Worm (Caenorhabditis elegans) whole organism, late embryonic: Measurements from ENCODE around the gene ncl-1.

Experiments
- C08G9.2 ChIP-seq: sonication (generic microtip); optimal IDR thresholded peaks from 2 replicates; lab custom pipeline; 2016; ENCODE audit warnings: mild to moderate bottlenecking, missing genetic modification characterization, moderate library complexity, missing compliant biosample characterization
- F13H6.1 ChIP-seq: sonication (generic microtip); optimal IDR thresholded peaks from 2 replicates; lab custom pipeline; 2016; ENCODE audit warnings: missing genetic modification characterization, missing compliant biosample characterization
- K02D7.2 ChIP-seq: sonication (generic microtip); optimal IDR thresholded peaks from 2 replicates; lab custom pipeline; 2017; ENCODE audit warnings: mild to moderate bottlenecking, missing genetic modification characterization, missing compliant biosample characterization
- T23F11.4 ChIP-seq: fragments of 200-800 bp; sonication (Bioruptor generic); optimal IDR thresholded peaks from 2 replicates; lab custom pipeline; 2018; ENCODE audit warnings: mild to moderate bottlenecking, missing genetic modification characterization, missing compliant biosample characterization
- ahr-1 ChIP-seq: sonication (generic microtip); optimal IDR thresholded peaks from 2 replicates; lab custom pipeline; 2016; ENCODE audit warnings: missing genetic modification characterization, missing compliant biosample characterization
- ceh-14 ChIP-seq: sonication (generic microtip); optimal IDR thresholded peaks from 2 replicates; lab custom pipeline; 2016; ENCODE audit warnings: missing genotype, missing genetic modification characterization, missing compliant biosample characterization
- ceh-18 ChIP-seq: sonication (generic microtip); optimal IDR thresholded peaks from 2 replicates; lab custom pipeline; 2016; ENCODE audit warnings: missing genetic modification characterization, missing compliant biosample characterization
- ceh-19 ChIP-seq: fragments of 200-800 bp; sonication (Bioruptor generic); optimal IDR thresholded peaks from 2 replicates; lab custom pipeline; 2018; ENCODE audit warnings: mild to moderate bottlenecking, missing genetic modification characterization, missing compliant biosample characterization
- ceh-2 ChIP-seq: sonication (generic microtip); optimal IDR thresholded peaks from 2 replicates; lab custom pipeline; 2016; ENCODE audit warnings: missing genotype, missing genetic modification characterization, missing compliant biosample characterization
- ceh-30 ChIP-seq: fragments of 150-350 bp; optimal IDR thresholded peaks from 2 replicates; lab custom pipeline; 2014; ENCODE audit warnings: missing biosample characterization, missing genetic modification characterization
- ceh-31 ChIP-seq: sonication (generic microtip); optimal IDR thresholded peaks from 2 replicates; lab custom pipeline; 2016; ENCODE audit warnings: missing genetic modification characterization, missing compliant biosample characterization
- ceh-34 ChIP-seq: sonication (generic microtip); optimal IDR thresholded peaks from 2 replicates; lab custom pipeline; 2016; ENCODE audit warnings: mild to moderate bottlenecking, missing genetic modification characterization, missing compliant biosample characterization
- ceh-45 ChIP-seq: fragments of 200-800 bp; sonication (Bioruptor generic); IDR thresholded peaks from 2 replicates; pipeline ENCODE4 v1.3.6; 2022; ENCODE audit warnings: missing genetic modification reagents, missing genetic modification characterization, missing compliant biosample characterization
- ceh-48 ChIP-seq: sonication (generic microtip); optimal IDR thresholded peaks from 2 replicates; lab custom pipeline; 2016; ENCODE audit warnings: missing genetic modification characterization, inconsistent platforms, missing compliant biosample characterization
- ceh-6 ChIP-seq: fragments of 200-800 bp; sonication (Bioruptor generic); optimal IDR thresholded peaks from 2 replicates; lab custom pipeline; 2018; ENCODE audit warnings: mild to moderate bottlenecking, missing genetic modification characterization, missing compliant biosample characterization
- ceh-9 ChIP-seq: sonication (generic microtip); optimal IDR thresholded peaks from 2 replicates; lab custom pipeline; 2016; ENCODE audit warnings: mild to moderate bottlenecking, missing genetic modification characterization, inconsistent platforms, missing compliant biosample characterization
- che-1 ChIP-seq: sonication (generic microtip); optimal IDR thresholded peaks from 2 replicates; lab custom pipeline; 2016; ENCODE audit warnings: mild to moderate bottlenecking, missing genetic modification characterization, missing compliant biosample characterization
- dve-1 ChIP-seq: sonication (generic microtip); optimal IDR thresholded peaks from 2 replicates; lab custom pipeline; 2017; ENCODE audit warnings: antibody characterized with exemption, mild to moderate bottlenecking, missing genetic modification characterization, missing compliant biosample characterization
- elt-2 ChIP-seq: sonication (generic microtip); optimal IDR thresholded peaks from 2 replicates; lab custom pipeline; 2016; ENCODE audit warnings: missing genetic modification reagents, missing genetic modification characterization, missing compliant biosample characterization
- elt-4 ChIP-seq: sonication (generic microtip); optimal IDR thresholded peaks from 2 replicates; lab custom pipeline; 2016; ENCODE audit warnings: missing genetic modification characterization, missing compliant biosample characterization
- fax-1 ChIP-seq: sonication (generic microtip); optimal IDR thresholded peaks from 2 replicates; lab custom pipeline; 2016; ENCODE audit warnings: missing genotype, missing genetic modification characterization, missing compliant biosample characterization
- fkh-10 ChIP-seq: fragments of 150-350 bp; optimal IDR thresholded peaks from 2 replicates; lab custom pipeline; 2014; ENCODE audit warnings: missing biosample characterization, missing genetic modification reagents, missing genetic modification characterization
- fkh-6 ChIP-seq: sonication (generic microtip); optimal IDR thresholded peaks from 2 replicates; lab custom pipeline; 2016; ENCODE audit warnings: missing genetic modification characterization, missing compliant biosample characterization
- gmeb-2 ChIP-seq: sonication (generic microtip); optimal IDR thresholded peaks from 2 replicates; lab custom pipeline; 2016; ENCODE audit warnings: missing genetic modification characterization, inconsistent platforms, missing compliant biosample characterization
- hlh-13 ChIP-seq: fragments of 200-800 bp; sonication (Bioruptor generic); optimal IDR thresholded peaks from 2 replicates; lab custom pipeline; 2018; ENCODE audit warnings: mild to moderate bottlenecking, missing genetic modification characterization, missing compliant biosample characterization
- hlh-6 ChIP-seq: sonication (generic microtip); optimal IDR thresholded peaks from 2 replicates; lab custom pipeline; 2016; ENCODE audit warnings: missing genotype, missing genetic modification characterization, missing compliant biosample characterization
- lim-6 ChIP-seq: sonication (generic microtip); optimal IDR thresholded peaks from 2 replicates; lab custom pipeline; 2016; ENCODE audit warnings: missing genetic modification characterization, missing compliant biosample characterization
- madf-2 ChIP-seq: sonication (generic microtip); optimal IDR thresholded peaks from 2 replicates; lab custom pipeline; 2017; ENCODE audit warnings: missing genetic modification characterization, missing compliant biosample characterization
- nfya-1 ChIP-seq: sonication (generic microtip); optimal IDR thresholded peaks from 2 replicates; lab custom pipeline; 2017; ENCODE audit warnings: missing genetic modification characterization, mild to moderate bottlenecking, missing compliant biosample characterization, antibody characterized with exemption, moderate library complexity
- nhr-11 ChIP-seq: fragments of 150-350 bp; optimal IDR thresholded peaks from 2 replicates; lab custom pipeline; 2014; ENCODE audit warnings: missing biosample characterization, missing genetic modification characterization
- nhr-232 ChIP-seq: sonication (generic microtip); optimal IDR thresholded peaks from 2 replicates; lab custom pipeline; 2016; ENCODE audit warnings: missing genetic modification characterization, missing compliant biosample characterization
- npax-4 ChIP-seq: sonication (generic microtip); optimal IDR thresholded peaks from 2 replicates; lab custom pipeline; 2016; ENCODE audit warnings: missing genetic modification characterization, missing compliant biosample characterization
- pax-1 ChIP-seq: fragments of 150-350 bp; optimal IDR thresholded peaks from 2 replicates; lab custom pipeline; 2014; ENCODE audit warnings: missing biosample characterization, missing genetic modification characterization
- pha-2 ChIP-seq: sonication (generic microtip); optimal IDR thresholded peaks from 2 replicates; lab custom pipeline; 2017; ENCODE audit warnings: mild to moderate bottlenecking, missing genetic modification characterization, missing compliant biosample characterization
- pros-1 ChIP-seq: fragments of 150-350 bp; optimal IDR thresholded peaks from 2 replicates; lab custom pipeline; 2014; ENCODE audit warnings: missing biosample characterization, missing genetic modification reagents, missing genetic modification characterization
- ref-2 ChIP-seq: sonication (generic microtip); optimal IDR thresholded peaks from 2 replicates; lab custom pipeline; 2016; ENCODE audit warnings: missing genetic modification characterization, missing compliant biosample characterization
- rnt-1 ChIP-seq: sonication (generic microtip); optimal IDR thresholded peaks from 2 replicates; lab custom pipeline; 2016; ENCODE audit warnings: missing genetic modification characterization, missing compliant biosample characterization
- sdc-2 ChIP-seq: sonication (generic microtip); optimal IDR thresholded peaks from 2 replicates; lab custom pipeline; 2016; ENCODE audit warnings: missing genotype, missing genetic modification characterization, missing compliant biosample characterization
- sox-2 ChIP-seq: fragments of 200-800 bp; sonication (Bioruptor generic); IDR thresholded peaks from 2 replicates; pipeline ENCODE4 v1.3.6; 2022; ENCODE audit warnings: missing genetic modification reagents, missing genetic modification characterization, missing compliant biosample characterization
- sox-4 ChIP-seq: sonication (generic microtip); optimal IDR thresholded peaks from 2 replicates; lab custom pipeline; 2017; ENCODE audit warnings: mild to moderate bottlenecking, missing genetic modification characterization, inconsistent platforms, missing compliant biosample characterization
- syd-9 ChIP-seq: sonication (generic microtip); optimal IDR thresholded peaks from 2 replicates; lab custom pipeline; 2016; ENCODE audit warnings: mild to moderate bottlenecking, missing genetic modification characterization, moderate library complexity, missing compliant biosample characterization
- tbx-2 ChIP-seq: sonication (generic microtip); optimal IDR thresholded peaks from 2 replicates; lab custom pipeline; 2016; ENCODE audit warnings: missing genetic modification characterization, missing compliant biosample characterization
- ttx-3 ChIP-seq: sonication (generic microtip); optimal IDR thresholded peaks from 2 replicates; lab custom pipeline; 2016; ENCODE audit warnings: missing genetic modification reagents, missing genetic modification characterization, missing compliant biosample characterization
- unc-42 ChIP-seq: sonication (generic microtip); optimal IDR thresholded peaks from 2 replicates; lab custom pipeline; 2016; ENCODE audit warnings: missing genotype, missing genetic modification characterization, missing compliant biosample characterization
- unc-55 ChIP-seq: sonication (generic microtip); optimal IDR thresholded peaks from 2 replicates; lab custom pipeline; 2017; ENCODE audit warnings: missing biosample characterization, missing genetic modification reagents, missing genetic modification characterization
- ztf-16 ChIP-seq: sonication (generic microtip); optimal IDR thresholded peaks from 2 replicates; lab custom pipeline; 2017; ENCODE audit warnings: missing genetic modification characterization, missing compliant biosample characterization

ncl-1 gene

DNA sequence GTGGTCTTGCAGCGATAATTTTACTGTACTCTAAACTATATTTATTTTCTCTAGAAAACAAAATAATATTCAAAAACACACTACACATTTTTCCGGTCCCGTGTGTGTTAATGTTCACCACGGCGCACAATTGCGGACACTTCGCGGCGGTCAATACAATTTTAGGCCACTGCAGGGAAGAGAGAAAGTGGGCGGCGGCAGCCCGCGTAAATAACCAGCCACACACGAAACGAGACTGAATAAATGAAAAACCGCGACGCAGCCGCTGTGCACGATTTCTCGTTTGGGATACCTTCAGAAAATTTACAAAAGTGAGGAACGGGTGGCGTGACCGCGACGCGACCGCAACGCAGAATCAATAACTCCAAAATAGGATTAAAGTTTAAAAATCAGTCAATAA, 8.6 kb upstream of the ncl-1 start:
- TF ChIP-seq nfya-1 (tag; lab: Kevin White, UChicago): peak; percentile 69
- no peak; the same call in 1 of the 2 replicates for TF ChIP-seq ceh-45 (GFP tag; lab: Robert Waterston, UW)
- no peak for TF ChIP-seq fax-1 (tag; lab: Kevin White, UChicago)
- peak; percentile 28 for TF ChIP-seq ceh-18 (tag; lab: Kevin White, UChicago)
- TF ChIP-seq unc-55 (GFP tag; lab: Kevin White, UChicago): no peak
- peak; percentile 41 for TF ChIP-seq ref-2
- TF ChIP-seq sox-4 (tag; lab: Kevin White, UChicago): peak; percentile 18
- no peak for TF ChIP-seq elt-4 (tag; lab: Kevin White, UChicago)
- TF ChIP-seq ceh-19 (GFP tag; lab: Kevin White, UChicago): peak; percentile 8
- no peak for TF ChIP-seq K02D7.2 (tag; lab: Kevin White, UChicago)
- peak; percentile 68 for TF ChIP-seq rnt-1 (tag; lab: Kevin White, UChicago)
- no peak for TF ChIP-seq pha-2 (tag; lab: Kevin White, UChicago)
- TF ChIP-seq unc-42 (tag; lab: Kevin White, UChicago): peak; percentile 63
- TF ChIP-seq ceh-6 (GFP tag; lab: Kevin White, UChicago): no peak
- peak; percentile 8 for TF ChIP-seq syd-9
- TF ChIP-seq ceh-30 (tag; lab: Kevin White, UChicago): no peak
- no peak for TF ChIP-seq nhr-232 (tag; lab: Kevin White, UChicago)
- no peak for TF ChIP-seq ztf-16 (tag; lab: Kevin White, UChicago)
- no peak for TF ChIP-seq sox-2 (GFP tag; lab: Robert Waterston, UW)
- TF ChIP-seq ceh-9 (tag; lab: Kevin White, UChicago): no peak
- TF ChIP-seq dve-1: no peak
- no peak for TF ChIP-seq pax-1 (tag; lab: Kevin White, UChicago)
- TF ChIP-seq F13H6.1 (tag; lab: Kevin White, UChicago): peak; percentile 4
- TF ChIP-seq ceh-14 (tag; lab: Kevin White, UChicago): peak; percentile 36
- TF ChIP-seq C08G9.2: no peak
- TF ChIP-seq ceh-48 (tag; lab: Kevin White, UChicago): peak; percentile 64
- TF ChIP-seq ceh-31 (tag; lab: Kevin White, UChicago): peak; percentile 65
- TF ChIP-seq ttx-3 (tag; lab: Kevin White, UChicago): no peak
- TF ChIP-seq npax-4: no peak
- TF ChIP-seq ahr-1: no peak
- peak; percentile 43 for TF ChIP-seq ceh-34 (tag; lab: Kevin White, UChicago)
- TF ChIP-seq tbx-2 (tag; lab: Kevin White, UChicago): peak; percentile 55
- TF ChIP-seq elt-2 (tag; lab: Kevin White, UChicago): peak; percentile 45
- TF ChIP-seq ceh-2 (tag; lab: Kevin White, UChicago): peak; percentile 30
- no peak for TF ChIP-seq che-1 (tag; lab: Kevin White, UChicago)
- TF ChIP-seq pros-1: peak; percentile 48
- no peak for TF ChIP-seq fkh-6 (tag; lab: Kevin White, UChicago)

DNA sequence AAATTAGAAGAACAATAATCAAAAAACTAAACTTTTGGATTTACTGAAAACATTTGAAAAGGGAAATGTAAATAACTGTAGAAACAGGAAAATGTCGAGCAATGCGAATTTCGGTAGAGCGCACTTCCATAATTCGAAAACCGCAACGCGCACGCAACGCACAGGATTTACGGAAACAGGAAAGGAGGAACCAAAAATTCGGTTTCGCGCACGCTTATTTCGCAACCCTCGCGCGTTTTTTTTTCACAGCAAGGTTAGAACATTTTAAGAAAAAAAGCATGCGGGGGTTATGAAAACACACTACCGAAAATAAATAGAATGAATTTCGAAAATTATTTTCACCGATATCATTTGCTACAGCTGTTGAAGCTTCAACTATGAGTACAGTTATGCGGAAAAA, 8.0 kb upstream of the ncl-1 start:
- no peak for TF ChIP-seq ceh-30 (tag; lab: Kevin White, UChicago)
- no peak for TF ChIP-seq hlh-6
- TF ChIP-seq T23F11.4 (GFP tag; lab: Kevin White, UChicago): no peak
- no peak for TF ChIP-seq sox-4 (tag; lab: Kevin White, UChicago)
- no peak for TF ChIP-seq nhr-232 (tag; lab: Kevin White, UChicago)
- TF ChIP-seq unc-55 (GFP tag; lab: Kevin White, UChicago): no peak
- no peak for TF ChIP-seq unc-42 (tag; lab: Kevin White, UChicago)
- TF ChIP-seq lim-6: no peak
- no peak for TF ChIP-seq nhr-11 (tag; lab: Kevin White, UChicago)
- TF ChIP-seq hlh-13 (GFP tag; lab: Kevin White, UChicago): no peak
- no peak for TF ChIP-seq pha-2 (tag; lab: Kevin White, UChicago)
- no peak for TF ChIP-seq gmeb-2 (tag; lab: Kevin White, UChicago)
- no peak for TF ChIP-seq fkh-10 (GFP tag; lab: Kevin White, UChicago)
- TF ChIP-seq madf-2: no peak
- no peak for TF ChIP-seq sdc-2 (tag; lab: Kevin White, UChicago)
